Comparison of ENCODE assay signal across 1 fruit fly cellular context in the genomic region with DNA sequence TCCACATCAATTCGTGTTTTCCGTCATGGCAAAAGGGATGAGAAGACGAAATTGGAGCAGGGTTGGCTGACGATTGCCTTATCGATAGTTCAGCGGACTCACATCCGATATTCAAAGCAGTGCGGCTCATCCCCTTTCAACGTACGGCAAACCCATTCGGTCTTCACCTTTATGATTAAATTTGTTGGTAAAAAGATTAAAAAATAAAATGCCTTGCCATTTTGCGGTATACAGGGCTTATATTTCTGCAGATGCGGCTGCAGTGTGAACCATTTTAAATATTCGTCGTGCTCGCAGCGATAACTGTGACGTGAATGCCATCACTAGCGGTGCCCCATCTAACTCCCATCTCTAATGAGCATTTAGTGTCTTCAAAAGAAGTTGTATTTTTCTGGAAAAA.
TF ChIP-seq lines count a peak whose summit lies in the region.

Gene Taf7 (plus strand): TSS at position 23 of the 400 bp plus-strand sequence.
Gene EMC1 (minus strand): TSS at position 53 of the 400 bp plus-strand sequence.

TF ChIP-seq in whole organism, embryonic, 481 proteins besides CTCF, POLR2A, EP300 and RAD21 (continued from another document):
- TF ChIP-seq Ets97D (GFP tag; optimal IDR thresholded peaks at IDR 0.05; lab: Kevin White, UChicago) (peak; percentile 65), Bgb (GFP tag; IDR thresholded peaks at IDR 0.05; lab: Robert Waterston, UW; ENCODE audit: partially characterized antibody) (peak; percentile 87), trh (GFP tag; optimal IDR thresholded peaks at IDR 0.05; lab: Kevin White, UChicago) (no peak), inv (GFP tag; IDR thresholded peaks at IDR 0.05; lab: Robert Waterston, UW; ENCODE audit: partially characterized antibody) (peak; percentile 98), CG34422 (GFP tag; IDR thresholded peaks at IDR 0.05; lab: Robert Waterston, UW) (0 out of 3 replicates have a peak, but pooled peaks have one; percentile 11), crol (GFP tag; IDR thresholded peaks at IDR 0.05; lab: Robert Waterston, UW) (no peak), CG17186 (GFP tag; optimal IDR thresholded peaks at IDR 0.05; lab: Kevin White, UChicago) (peak; percentile 76), CG32767 (GFP tag; IDR thresholded peaks at IDR 0.05; lab: Robert Waterston, UW) (no peak), wek (GFP tag; optimal IDR thresholded peaks at IDR 0.05; lab: Kevin White, UChicago) (no peak), sens-2 (GFP tag; IDR thresholded peaks at IDR 0.05; lab: Robert Waterston, UW) (no peak), Doc3 (GFP tag; IDR thresholded peaks at IDR 0.05; lab: Robert Waterston, UW; ENCODE audit: partially characterized antibody) (peak; percentile 89), Antp (GFP tag; optimal IDR thresholded peaks at IDR 0.05; lab: Kevin White, UChicago) (peak; percentile 51), NC2α (GFP tag; optimal IDR thresholded peaks at IDR 0.05; lab: Kevin White, UChicago) (peak; percentile 25), Deaf1 (tag; optimal IDR thresholded peaks at IDR 0.05; lab: Kevin White, UChicago) (no peak), CG14050 (GFP tag; IDR thresholded peaks at IDR 0.05; lab: Robert Waterston, UW) (no peak), CG3163 (GFP tag; optimal IDR thresholded peaks at IDR 0.05; lab: Kevin White, UChicago) (peak; percentile 16), HLH54F (GFP tag; optimal IDR thresholded peaks at IDR 0.05; lab: Kevin White, UChicago) (peak; percentile 54), Hr78 (GFP tag; optimal IDR thresholded peaks at IDR 0.05; lab: Kevin White, UChicago) (no peak), vfl (GFP tag; optimal IDR thresholded peaks at IDR 0.05; lab: Kevin White, UChicago) (peak; percentile 9), Optix (GFP tag; IDR thresholded peaks at IDR 0.05; lab: Robert Waterston, UW) (no peak), CG17328 (GFP tag; IDR thresholded peaks at IDR 0.05; lab: Robert Waterston, UW) (no peak), CG15601 (tag; optimal IDR thresholded peaks at IDR 0.05; lab: Kevin White, UChicago) (no peak), CG32532 (GFP tag; IDR thresholded peaks at IDR 0.05; lab: Robert Waterston, UW) (0 out of 2 replicates have a peak, but pooled peaks have one; percentile 22), CG13296 (GFP tag; optimal IDR thresholded peaks at IDR 0.05; lab: Kevin White, UChicago) (no peak), CG7745 (tag; optimal IDR thresholded peaks at IDR 0.05; lab: Kevin White, UChicago) (no peak), chif (GFP tag; optimal IDR thresholded peaks at IDR 0.05; lab: Kevin White, UChicago) (peak; percentile 7 to 48), CG1792 (GFP tag; optimal IDR thresholded peaks at IDR 0.05; lab: Kevin White, UChicago) (peak; percentile 39), CG7963 (GFP tag; IDR thresholded peaks at IDR 0.05; lab: Robert Waterston, UW; ENCODE audit: partially characterized antibody) (peak; percentile 81), sqz (GFP tag; optimal IDR thresholded peaks at IDR 0.05; lab: Kevin White, UChicago) (no peak), CHES-1-like (GFP tag; optimal IDR thresholded peaks at IDR 0.05; lab: Kevin White, UChicago) (peak; percentile 75), Meics (GFP tag; optimal IDR thresholded peaks at IDR 0.05; lab: Kevin White, UChicago) (no peak), kay (GFP tag; optimal IDR thresholded peaks at IDR 0.05; lab: Kevin White, UChicago) (no peak), CG11560 (tag; IDR thresholded peaks at IDR 0.05; lab: Robert Waterston, UW) (no peak), Bdp1 (GFP tag; optimal IDR thresholded peaks at IDR 0.05; lab: Kevin White, UChicago) (peak; percentile 26), nerfin-1 (tag; optimal IDR thresholded peaks at IDR 0.05; lab: Kevin White, UChicago) (no peak), CG8281 (tag; optimal IDR thresholded peaks at IDR 0.05; lab: Kevin White, UChicago) (no peak), CG10366 (GFP tag; IDR thresholded peaks at IDR 0.05; lab: Robert Waterston, UW) (no peak), Side (GFP tag; optimal IDR thresholded peaks at IDR 0.05; lab: Kevin White, UChicago) (peak; percentile 47), Camta (GFP tag; optimal IDR thresholded peaks at IDR 0.05; lab: Kevin White, UChicago) (peak; percentile 19), Sin3A (optimal IDR thresholded peaks at IDR 0.05; lab: Kevin White, UChicago) (peak; percentile 100), Med (GFP tag; lab: Kevin White, UChicago) (peak; percentile 83), Aef1 (GFP tag; IDR thresholded peaks at IDR 0.05; lab: Robert Waterston, UW) (no peak), CG9817 (tag; optimal IDR thresholded peaks at IDR 0.05; lab: Kevin White, UChicago) (no peak), CG1647 (GFP tag; optimal IDR thresholded peaks at IDR 0.05; lab: Kevin White, UChicago) (peak; percentile 13), sna (GFP tag; IDR thresholded peaks at IDR 0.05; lab: Robert Waterston, UW; ENCODE audit: partially characterized antibody) (peak; percentile 92), corto (GFP tag; optimal IDR thresholded peaks at IDR 0.05; lab: Kevin White, UChicago) (no peak), GATAe (GFP tag; conservative IDR thresholded peaks at IDR 0.05; lab: Robert Waterston, UW) (no peak), CG10431 (GFP tag; optimal IDR thresholded peaks at IDR 0.05; lab: Kevin White, UChicago) (no peak), CG18764 (GFP tag; optimal IDR thresholded peaks at IDR 0.05; lab: Kevin White, UChicago) (peak; percentile 19), CG14667 (GFP tag; IDR thresholded peaks at IDR 0.05; lab: Robert Waterston, UW) (no peak), grau (tag; optimal IDR thresholded peaks at IDR 0.05; lab: Kevin White, UChicago) (no peak), Ets65A (GFP tag; lab: Kevin White, UChicago) (peak; percentile 96), zf30C (GFP tag; optimal IDR thresholded peaks at IDR 0.05; lab: Kevin White, UChicago) (no peak), fru (optimal IDR thresholded peaks at IDR 0.05; lab: Kevin White, UChicago) (no peak), CG4730 (GFP tag; IDR thresholded peaks at IDR 0.05; lab: Robert Waterston, UW) (no peak), Sox102F (GFP tag; optimal IDR thresholded peaks at IDR 0.05; lab: Kevin White, UChicago) (no peak), CG8765 (GFP tag; IDR thresholded peaks at IDR 0.05; lab: Robert Waterston, UW) (no peak), cg (GFP tag; optimal IDR thresholded peaks at IDR 0.05; lab: Kevin White, UChicago) (no peak), CG7786 (GFP tag; optimal IDR thresholded peaks at IDR 0.05; lab: Kevin White, UChicago) (peak; percentile 60), sob (GFP tag; IDR thresholded peaks at IDR 0.05; lab: Robert Waterston, UW) (0 out of 2 replicates have a peak, but pooled peaks have one; percentile 25), bcd (GFP tag; optimal IDR thresholded peaks at IDR 0.05; lab: Kevin White, UChicago) (no peak), schlank (tag; optimal IDR thresholded peaks at IDR 0.05; lab: Kevin White, UChicago) (no peak), dati (GFP tag; IDR thresholded peaks at IDR 0.05; lab: Robert Waterston, UW) (no peak), CG12769 (tag; optimal IDR thresholded peaks at IDR 0.05; lab: Kevin White, UChicago) (no peak), Fer2 (tag; optimal IDR thresholded peaks at IDR 0.05; lab: Kevin White, UChicago) (no peak), CG12942 (GFP tag; optimal IDR thresholded peaks at IDR 0.05; lab: Kevin White, UChicago) (peak; percentile 30), gce (GFP tag; IDR thresholded peaks at IDR 0.05; lab: Robert Waterston, UW) (no peak), HLH4C (GFP tag; IDR thresholded peaks at IDR 0.05; lab: Robert Waterston, UW; ENCODE audit: partially characterized antibody) (peak; percentile 92), CG13287 (GFP tag; IDR thresholded peaks at IDR 0.05; lab: Robert Waterston, UW; ENCODE audit: partially characterized antibody) (peak; percentile 94), Lpt (GFP tag; optimal IDR thresholded peaks at IDR 0.05; lab: Kevin White, UChicago) (no peak), Dip3 (GFP tag; optimal IDR thresholded peaks at IDR 0.05; lab: Kevin White, UChicago) (peak; percentile 38), oc (tag; optimal IDR thresholded peaks at IDR 0.05; lab: Kevin White, UChicago) (no peak), CG2129 (GFP tag; IDR thresholded peaks at IDR 0.05; lab: Robert Waterston, UW; ENCODE audit: partially characterized antibody) (peak; percentile 86), cas (GFP tag; IDR thresholded peaks at IDR 0.05; lab: Robert Waterston, UW) (no peak), psq (GFP tag; optimal IDR thresholded peaks at IDR 0.05; lab: Kevin White, UChicago) (no peak), emc (GFP tag; optimal IDR thresholded peaks at IDR 0.05; lab: Kevin White, UChicago) (peak; percentile 17), CG12299 (tag; optimal IDR thresholded peaks at IDR 0.05; lab: Kevin White, UChicago) (no peak), CG6272 (GFP tag; IDR thresholded peaks at IDR 0.05; lab: Robert Waterston, UW) (peak; percentile 65), CG33557 (GFP tag; optimal IDR thresholded peaks at IDR 0.05; lab: Kevin White, UChicago) (peak; percentile 52), MESR4 (GFP tag; optimal IDR thresholded peaks at IDR 0.05; lab: Kevin White, UChicago) (no peak), CG17802 (tag; optimal IDR thresholded peaks at IDR 0.05; lab: Kevin White, UChicago) (peak; percentile 87), knrl (GFP tag; IDR thresholded peaks at IDR 0.05; lab: Robert Waterston, UW; ENCODE audit: partially characterized antibody) (peak; percentile 100)
